Fruit fly (Drosophila melanogaster) whole organism, embryonic: Measurements from ENCODE around the gene CG33127.

Experiments
- CG11560 ChIP-seq: fragments of 200-800 bp; sonication (Bioruptor generic); IDR thresholded peaks from 3 replicates; pipeline ENCODE4 v1.3.6; 2022; ENCODE audit warnings: missing biosample characterization, missing genetic modification characterization
- CG12219 ChIP-seq: fragments of 200-800 bp; sonication (Bioruptor generic); optimal IDR thresholded peaks from 3 replicates; lab custom pipeline; 2018; ENCODE audit warnings: missing biosample characterization, mild to moderate bottlenecking, missing genetic modification characterization
- CG12391 ChIP-seq: fragments of 200-800 bp; sonication (Bioruptor generic); optimal IDR thresholded peaks from 3 replicates; lab custom pipeline; 2018; ENCODE audit warnings: missing biosample characterization, mild to moderate bottlenecking, missing genetic modification characterization, moderate library complexity
- CG12769 ChIP-seq: fragments of 200-800 bp; sonication (Bioruptor generic); optimal IDR thresholded peaks from 2 replicates; lab custom pipeline; 2019; ENCODE audit warnings: missing biosample characterization, mild to moderate bottlenecking, missing genetic modification characterization, moderate library complexity
- CG13775 ChIP-seq: fragments of 200-800 bp; sonication (Bioruptor generic); optimal IDR thresholded peaks from 3 replicates; lab custom pipeline; 2017; ENCODE audit warnings: missing biosample characterization, mild to moderate bottlenecking, missing genetic modification characterization
- CG15479 ChIP-seq: fragments of 200-800 bp; sonication (Bioruptor generic); optimal IDR thresholded peaks from 3 replicates; lab custom pipeline; 2019; ENCODE audit warnings: missing biosample characterization, mild to moderate bottlenecking, missing genetic modification characterization, moderate library complexity
- CG16813 ChIP-seq: fragments of 200-800 bp; sonication (Bioruptor generic); IDR thresholded peaks from 3 replicates; pipeline ENCODE4 v1.3.6; 2022; ENCODE audit warnings: missing biosample characterization, missing genetic modification characterization; ENCODE audit not compliant: partially characterized antibody
- CG17328 ChIP-seq: fragments of 200-800 bp; sonication (Bioruptor generic); IDR thresholded peaks from 2 replicates; pipeline ENCODE4 v1.3.6; 2022; ENCODE audit warnings: missing biosample characterization, missing genetic modification characterization
- CG18764 ChIP-seq: fragments of 200-800 bp; sonication (Bioruptor generic); optimal IDR thresholded peaks from 3 replicates; lab custom pipeline; 2016; ENCODE audit warnings: missing biosample characterization, missing genetic modification characterization
- CG31224 ChIP-seq: fragments of 200-800 bp; sonication (Bioruptor generic); IDR thresholded peaks from 2 replicates; pipeline ENCODE4 v1.3.6; 2022; ENCODE audit warnings: missing biosample characterization, missing genetic modification characterization
- CG31388 ChIP-seq: fragments of 200-800 bp; sonication (Bioruptor generic); optimal IDR thresholded peaks from 2 replicates; lab custom pipeline; 2016; ENCODE audit warnings: missing biosample characterization, missing genetic modification characterization
- CG3847 ChIP-seq: fragments of 200-800 bp; sonication (Bioruptor generic); IDR thresholded peaks from 2 replicates; pipeline ENCODE4 v1.3.6; 2022; ENCODE audit warnings: missing biosample characterization, missing genetic modification characterization
- CG43689 ChIP-seq: fragments of 200-800 bp; sonication (Bioruptor generic); IDR thresholded peaks from 2 replicates; pipeline ENCODE4 v1.3.6; 2022; ENCODE audit warnings: missing biosample characterization, missing genetic modification characterization
- CG6654 ChIP-seq: fragments of 200-800 bp; sonication (Bioruptor generic); optimal IDR thresholded peaks from 2 replicates; lab custom pipeline; 2017; ENCODE audit warnings: missing biosample characterization, mild to moderate bottlenecking, missing genetic modification characterization
- CG6683 ChIP-seq: fragments of 200-800 bp; sonication (Bioruptor generic); optimal IDR thresholded peaks from 2 replicates; lab custom pipeline; 2017; ENCODE audit warnings: missing biosample characterization, mild to moderate bottlenecking, missing genetic modification characterization, missing genetic modification reagents
- CG6765 ChIP-seq: fragments of 200-800 bp; sonication (Bioruptor generic); optimal IDR thresholded peaks from 3 replicates; lab custom pipeline; 2017; ENCODE audit warnings: missing biosample characterization, mild to moderate bottlenecking, missing genetic modification characterization
- CG6854 ChIP-seq: fragments of 200-800 bp; sonication (Bioruptor generic); optimal IDR thresholded peaks from 3 replicates; lab custom pipeline; 2017; ENCODE audit warnings: missing biosample characterization, mild to moderate bottlenecking, missing genetic modification characterization
- CG7372 ChIP-seq: fragments of 200-800 bp; sonication (Bioruptor generic); IDR thresholded peaks from 2 replicates; pipeline ENCODE4 v1.3.6; 2022; ENCODE audit warnings: missing biosample characterization, missing genetic modification characterization
- CG8359 ChIP-seq: fragments of 200-800 bp; sonication (Bioruptor generic); optimal IDR thresholded peaks from 2 replicates; lab custom pipeline; 2017; ENCODE audit warnings: missing biosample characterization, mild to moderate bottlenecking, missing genetic modification characterization, borderline replicate concordance
- CG9727 ChIP-seq: fragments of 200-800 bp; sonication (Bioruptor generic); optimal IDR thresholded peaks from 3 replicates; lab custom pipeline; 2017; ENCODE audit warnings: missing biosample characterization, mild to moderate bottlenecking, missing genetic modification characterization
- CkIIα-i1 ChIP-seq: fragments of 200-800 bp; sonication (Bioruptor generic); IDR thresholded peaks from 2 replicates; pipeline ENCODE4 v1.3.6; 2022; ENCODE audit warnings: missing biosample characterization, missing genetic modification characterization
- E2f1 ChIP-seq: fragments of 200-800 bp; sonication (Bioruptor generic); IDR thresholded peaks from 2 replicates; pipeline ENCODE4 v1.3.6; 2022; ENCODE audit warnings: missing biosample characterization, missing genetic modification characterization
- E2f2 ChIP-seq: fragments of 200-800 bp; sonication (Bioruptor generic); IDR thresholded peaks from 2 replicates; pipeline ENCODE4 v1.3.6; 2022; ENCODE audit warnings: missing biosample characterization, missing genetic modification characterization
- Eip74EF ChIP-seq, 2 experiments: fragments of 200-800 bp in 1 of 2; fragments of >200 bp in 1 of 2; sonication (Bioruptor generic) in 1 of 2; optimal IDR thresholded peaks; 2 replicates each; lab custom pipeline; 2017 to 2019; ENCODE audit warnings: missing biosample characterization in 2 of 2, missing genetic modification characterization in 2 of 2, mild to moderate bottlenecking in 1 of 2, moderate library complexity in 1 of 2
- Fer1 ChIP-seq: fragments of 200-800 bp; sonication (Bioruptor generic); optimal IDR thresholded peaks from 2 replicates; lab custom pipeline; 2017; ENCODE audit warnings: missing biosample characterization, mild to moderate bottlenecking, missing genetic modification characterization
- Fer2 ChIP-seq: fragments of 200-800 bp; sonication (Bioruptor generic); optimal IDR thresholded peaks from 2 replicates; lab custom pipeline; 2018; ENCODE audit warnings: missing biosample characterization, mild to moderate bottlenecking, missing genetic modification characterization, moderate library complexity
- HLH3B ChIP-seq: fragments of 200-800 bp; sonication (Bioruptor generic); IDR thresholded peaks from 2 replicates; pipeline ENCODE4 v1.3.6; 2022; ENCODE audit warnings: missing biosample characterization, missing genetic modification characterization
- Mad ChIP-seq: fragments of 200-800 bp; sonication (Bioruptor generic); optimal IDR thresholded peaks from 2 replicates; lab custom pipeline; 2016; ENCODE audit warnings: missing biosample characterization, missing genetic modification characterization
- NK7.1 ChIP-seq: fragments of 200-800 bp; sonication (Bioruptor generic); optimal IDR thresholded peaks from 3 replicates; lab custom pipeline; 2016; ENCODE audit warnings: missing biosample characterization, missing genetic modification characterization
- Nf-YC ChIP-seq: fragments of 200-800 bp; optimal IDR thresholded peaks from 3 replicates; lab custom pipeline; 2019; ENCODE audit warnings: missing biosample characterization, mild to moderate bottlenecking, missing genetic modification characterization, moderate library complexity
- Opbp ChIP-seq: fragments of 200-800 bp; sonication (Bioruptor generic); IDR thresholded peaks from 3 replicates; pipeline ENCODE4 v1.3.6; 2022; ENCODE audit warnings: missing biosample characterization, missing genetic modification characterization; ENCODE audit not compliant: partially characterized antibody
- Side ChIP-seq: fragments of 200-800 bp; sonication (Bioruptor generic); optimal IDR thresholded peaks from 2 replicates; lab custom pipeline; 2016; ENCODE audit warnings: missing biosample characterization, missing genetic modification characterization
- Six4 ChIP-seq: fragments of 200-800 bp; sonication (Bioruptor generic); optimal IDR thresholded peaks from 2 replicates; lab custom pipeline; 2016; ENCODE audit warnings: missing biosample characterization, missing genetic modification characterization
- Sox102F ChIP-seq: fragments of 200-800 bp; sonication (Bioruptor generic); optimal IDR thresholded peaks from 2 replicates; lab custom pipeline; 2018; ENCODE audit warnings: missing biosample characterization, mild to moderate bottlenecking, missing genetic modification characterization, moderate library complexity
- ab ChIP-seq: fragments of 200-800 bp; sonication (Bioruptor generic); optimal IDR thresholded peaks from 2 replicates; lab custom pipeline; 2016; ENCODE audit warnings: missing biosample characterization, missing genetic modification characterization
- aop ChIP-seq: fragments of 200-800 bp; sonication (Bioruptor generic); IDR thresholded peaks from 2 replicates; pipeline ENCODE4 v1.3.6; 2022; ENCODE audit warnings: missing biosample characterization, missing genetic modification characterization
- bigmax ChIP-seq: fragments of 200-800 bp; sonication (Bioruptor generic); optimal IDR thresholded peaks from 2 replicates; lab custom pipeline; 2018; ENCODE audit warnings: missing biosample characterization, mild to moderate bottlenecking, missing genetic modification characterization
- chm ChIP-seq: fragments of 200-800 bp; sonication (Bioruptor generic); IDR thresholded peaks from 2 replicates; pipeline ENCODE4 v1.3.6; 2022; ENCODE audit warnings: missing biosample characterization, missing genetic modification characterization
- ci ChIP-seq: fragments of 200-800 bp; sonication (Bioruptor generic); IDR thresholded peaks from 3 replicates; pipeline ENCODE4 v1.3.6; 2022; ENCODE audit warnings: missing biosample characterization, missing genetic modification characterization
- crp ChIP-seq, 2 experiments: fragments of 200-800 bp; sonication (Bioruptor generic); optimal IDR thresholded peaks; 2 replicates in 1 of 2; 3 replicates in 1 of 2; lab custom pipeline; 2017; ENCODE audit warnings: missing biosample characterization in 2 of 2, missing genetic modification characterization in 2 of 2, mild to moderate bottlenecking in 1 of 2, moderate library complexity in 1 of 2
- jigr1 ChIP-seq: fragments of 200-800 bp; sonication (Bioruptor generic); IDR thresholded peaks from 3 replicates; pipeline ENCODE4 v1.3.6; 2022; ENCODE audit warnings: missing biosample characterization, missing genetic modification characterization
- mld ChIP-seq: fragments of 200-800 bp; sonication (Bioruptor generic); IDR thresholded peaks from 3 replicates; pipeline ENCODE4 v1.3.6; 2022; ENCODE audit warnings: missing biosample characterization, missing genetic modification characterization; ENCODE audit not compliant: partially characterized antibody
- nerfin-1 ChIP-seq: fragments of 200-800 bp; sonication (Bioruptor generic); optimal IDR thresholded peaks from 3 replicates; lab custom pipeline; 2019; ENCODE audit warnings: missing biosample characterization, mild to moderate bottlenecking, missing genetic modification characterization, moderate library complexity
- pho ChIP-seq: fragments of 200-800 bp; sonication (Bioruptor generic); optimal IDR thresholded peaks from 2 replicates; lab custom pipeline; 2016; ENCODE audit warnings: missing biosample characterization, missing genetic modification characterization
- pnt ChIP-seq: fragments of 200-800 bp; sonication (Bioruptor generic); optimal IDR thresholded peaks from 3 replicates; lab custom pipeline; 2016; ENCODE audit warnings: missing biosample characterization, missing genetic modification characterization
- slou ChIP-seq: fragments of 200-800 bp; sonication (Bioruptor generic); optimal IDR thresholded peaks from 3 replicates; lab custom pipeline; 2016; ENCODE audit warnings: missing biosample characterization, missing genetic modification characterization
- sqz ChIP-seq: fragments of 200-800 bp; sonication (Bioruptor generic); optimal IDR thresholded peaks from 3 replicates; lab custom pipeline; 2018; ENCODE audit warnings: missing biosample characterization, mild to moderate bottlenecking, missing genetic modification characterization
- tgo ChIP-seq: fragments of 200-800 bp; sonication (Bioruptor generic); IDR thresholded peaks from 3 replicates; pipeline ENCODE4 v1.3.6; 2022; ENCODE audit warnings: missing biosample characterization, missing genetic modification characterization
- vvl ChIP-seq: fragments of 200-800 bp; sonication (Bioruptor generic); IDR thresholded peaks from 2 replicates; pipeline ENCODE4 v1.3.6; 2022; ENCODE audit warnings: missing biosample characterization, missing genetic modification characterization
- wdn ChIP-seq: fragments of 200-800 bp; sonication (Bioruptor generic); IDR thresholded peaks from 2 replicates; pipeline ENCODE4 v1.3.6; 2022; ENCODE audit warnings: missing biosample characterization, missing genetic modification characterization
- zfh1 ChIP-seq: fragments of 200-800 bp; sonication (Bioruptor generic); IDR thresholded peaks from 3 replicates; pipeline ENCODE4 v1.3.6; 2022; ENCODE audit warnings: missing biosample characterization, missing genetic modification characterization

Gene CG33127

DNA sequence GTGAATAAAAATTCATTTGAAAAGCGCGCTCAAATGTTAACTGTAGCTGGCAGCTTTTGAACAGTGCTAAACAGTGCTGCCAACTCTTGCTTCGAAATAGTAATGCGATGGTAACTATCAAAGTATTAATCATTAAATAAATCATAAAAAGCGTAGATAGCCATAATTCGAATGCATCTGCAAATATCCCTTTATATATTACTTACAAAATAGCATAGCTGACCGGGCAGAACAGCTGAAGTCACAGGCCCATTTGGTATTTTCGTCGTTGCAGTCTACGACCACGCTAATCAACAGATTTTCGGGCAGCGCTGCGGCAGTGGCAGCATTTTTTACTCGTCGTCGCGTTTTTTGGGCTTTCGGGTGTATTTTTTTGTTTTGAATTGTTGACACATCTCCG is 16.3 kb upstream of the CG33127 start, which contains the start of gene Plc21C (continued):
- TF ChIP-seq aop (GFP tag; lab: Robert Waterston, UW) (no peak), mld (GFP tag; lab: Robert Waterston, UW) (no peak), HLH3B (GFP tag; lab: Robert Waterston, UW) (no peak; the same call in 1 of the 2 replicates), CG31388 (GFP tag; lab: Kevin White, UChicago) (no peak), sqz (GFP tag; lab: Kevin White, UChicago) (no peak), CG15479 (GFP tag; lab: Kevin White, UChicago) (no peak), Mad (GFP tag; lab: Kevin White, UChicago) (peak; percentile 49), CG6765 (GFP tag; lab: Kevin White, UChicago) (no peak), Fer2 (tag; lab: Kevin White, UChicago) (no peak), CG9727 (GFP tag; lab: Kevin White, UChicago) (peak; percentile 61), CkIIα-i1 (GFP tag; lab: Robert Waterston, UW) (no peak), CG3847 (GFP tag; lab: Robert Waterston, UW) (peak; percentile 85), crp (GFP tag; optimal IDR thresholded peaks at IDR 0.05; lab: Kevin White, UChicago) (peak; percentile 16 to 88), slou (peak; percentile 56), CG6654 (GFP tag; lab: Kevin White, UChicago) (no peak), CG16813 (peak; percentile 53; the same call in 2 of the 3 replicates), jigr1 (GFP tag; lab: Robert Waterston, UW) (no peak), E2f2 (GFP tag; lab: Robert Waterston, UW) (peak; percentile 100), Nf-YC (peak; percentile 71), CG13775 (GFP tag; lab: Kevin White, UChicago) (peak; percentile 43), bigmax (GFP tag; lab: Kevin White, UChicago) (no peak), nerfin-1 (tag; lab: Kevin White, UChicago) (peak; percentile 36), CG43689 (GFP tag; lab: Robert Waterston, UW) (no peak), CG12769 (tag; lab: Kevin White, UChicago) (peak; percentile 52), Side (GFP tag; lab: Kevin White, UChicago) (peak; percentile 24), pho (peak; percentile 48), CG12219 (GFP tag; lab: Kevin White, UChicago) (no peak), pnt (GFP tag; lab: Kevin White, UChicago) (peak; percentile 25), wdn (GFP tag; lab: Robert Waterston, UW) (no peak), ci (0 out of 3 replicates have a peak, but pooled peaks have one; percentile 16), NK7.1 (GFP tag; lab: Kevin White, UChicago) (peak; percentile 49), ab (no peak), CG6854 (GFP tag; lab: Kevin White, UChicago) (peak; percentile 4), CG12391 (tag; lab: Kevin White, UChicago) (peak; percentile 65), Six4 (GFP tag; lab: Kevin White, UChicago) (no peak), Fer1 (GFP tag; lab: Kevin White, UChicago) (peak; percentile 51), E2f1 (no peak), Opbp (GFP tag; lab: Robert Waterston, UW) (peak; percentile 53; the same call in 2 of the 3 replicates), Eip74EF (GFP tag; optimal IDR thresholded peaks at IDR 0.05; lab: Kevin White, UChicago) (no peak), vvl (peak; percentile 65), CG6683 (GFP tag; lab: Kevin White, UChicago) (no peak), chm (GFP tag; lab: Robert Waterston, UW) (no peak), CG18764 (no peak), Sox102F (GFP tag; lab: Kevin White, UChicago) (no peak), tgo (GFP tag; lab: Robert Waterston, UW) (0 out of 3 replicates have a peak, but pooled peaks have one; percentile 23), CG11560 (tag; lab: Robert Waterston, UW) (peak; percentile 33; the same call in 1 of the 3 replicates), CG8359 (no peak), CG17328 (GFP tag; lab: Robert Waterston, UW) (no peak), CG7372 (GFP tag; lab: Robert Waterston, UW) (no peak), zfh1 (no peak), CG31224 (GFP tag; lab: Robert Waterston, UW) (no peak)
